Worm (Caenorhabditis elegans) whole organism, L2 larva: ENCODE data around the gene clec-51.

Experiments
- C34F6.9 ChIP-seq: fragments of 150-350 bp; optimal IDR thresholded peaks from 2 replicates; lab custom pipeline; 2014; ENCODE audit warnings: missing biosample characterization, missing genetic modification characterization
- F13H6.1 ChIP-seq: sonication (generic microtip); optimal IDR thresholded peaks from 2 replicates; lab custom pipeline; 2016; ENCODE audit warnings: missing genetic modification characterization, missing compliant biosample characterization
- R02D3.7 ChIP-seq: fragments of 150-350 bp; optimal IDR thresholded peaks from 2 replicates; lab custom pipeline; 2014; ENCODE audit warnings: missing biosample characterization, missing genetic modification characterization
- ZK546.5 ChIP-seq: sonication (generic microtip); optimal IDR thresholded peaks from 2 replicates; lab custom pipeline; 2017; ENCODE audit warnings: missing biosample characterization, missing genetic modification characterization
- aly-2 ChIP-seq: fragments of 150-350 bp; optimal IDR thresholded peaks from 2 replicates; lab custom pipeline; 2014; ENCODE audit warnings: missing biosample characterization, missing genetic modification characterization
- ama-1 ChIP-seq: fragments of 150-350 bp; optimal IDR thresholded peaks from 2 replicates; lab custom pipeline; 2018; ENCODE audit warnings: inconsistent platforms
- blmp-1 ChIP-seq: sonication (generic microtip); optimal IDR thresholded peaks from 2 replicates; lab custom pipeline; 2017; ENCODE audit warnings: missing genetic modification characterization, mild to moderate bottlenecking, missing compliant biosample characterization, antibody characterized with exemption, moderate library complexity; ENCODE audit not compliant: insufficient read depth
- ceh-16 ChIP-seq: fragments of 150-350 bp; optimal IDR thresholded peaks from 2 replicates; lab custom pipeline; 2014; ENCODE audit warnings: missing biosample characterization, missing genetic modification characterization
- ceh-82 ChIP-seq: fragments of 150-350 bp; optimal IDR thresholded peaks from 2 replicates; lab custom pipeline; 2014; ENCODE audit warnings: missing biosample characterization, missing genetic modification characterization
- crh-2 ChIP-seq: sonication (generic microtip); optimal IDR thresholded peaks from 2 replicates; lab custom pipeline; 2017; ENCODE audit warnings: missing biosample characterization, missing genetic modification characterization
- dmd-4 ChIP-seq: sonication (generic microtip); optimal IDR thresholded peaks from 2 replicates; lab custom pipeline; 2017; ENCODE audit warnings: missing biosample characterization, missing genetic modification characterization
- egl-27 ChIP-seq: sonication (generic microtip); optimal IDR thresholded peaks from 3 replicates; lab custom pipeline; 2017; ENCODE audit warnings: missing biosample characterization, missing genetic modification reagents, missing genetic modification characterization
- elt-1 ChIP-seq: fragments of 150-350 bp; optimal IDR thresholded peaks from 2 replicates; lab custom pipeline; 2014; ENCODE audit warnings: missing biosample characterization, missing genetic modification characterization
- elt-3 ChIP-seq: sonication (generic microtip); optimal IDR thresholded peaks from 2 replicates; lab custom pipeline; 2017; ENCODE audit warnings: missing biosample characterization, missing genetic modification characterization
- fos-1 ChIP-seq: fragments of 150-350 bp; optimal IDR thresholded peaks from 2 replicates; lab custom pipeline; 2014; ENCODE audit warnings: missing biosample characterization, missing genetic modification characterization
- gmeb-1 ChIP-seq: fragments of 150-350 bp; optimal IDR thresholded peaks from 2 replicates; lab custom pipeline; 2014; ENCODE audit warnings: missing biosample characterization, missing genetic modification characterization
- lin-13 ChIP-seq: fragments of 150-350 bp; optimal IDR thresholded peaks from 2 replicates; lab custom pipeline; 2014; ENCODE audit warnings: missing biosample characterization, missing genetic modification reagents, missing genetic modification characterization
- lsy-2 ChIP-seq, 2 experiments: fragments of 150-350 bp in 1 of 2; sonication (generic microtip) in 1 of 2; optimal IDR thresholded peaks; 2 replicates each; lab custom pipeline; 2014 to 2017; ENCODE audit warnings: missing biosample characterization in 2 of 2, missing genetic modification characterization in 2 of 2
- mab-5 ChIP-seq: fragments of 150-350 bp; optimal IDR thresholded peaks from 2 replicates; lab custom pipeline; 2014; ENCODE audit warnings: missing biosample characterization, missing genetic modification characterization
- mbf-1 ChIP-seq: sonication (generic microtip); optimal IDR thresholded peaks from 2 replicates; lab custom pipeline; 2017; ENCODE audit warnings: missing biosample characterization, missing genetic modification characterization
- mdl-1 ChIP-seq, 2 experiments: fragments of 150-350 bp in 1 of 2; sonication (generic microtip) in 1 of 2; optimal IDR thresholded peaks; 2 replicates each; lab custom pipeline; 2017; ENCODE audit warnings: missing biosample characterization in 2 of 2, missing genetic modification characterization in 2 of 2
- nhr-10 ChIP-seq: sonication (generic microtip); optimal IDR thresholded peaks from 2 replicates; lab custom pipeline; 2017; ENCODE audit warnings: missing biosample characterization, missing genetic modification characterization
- nhr-12 ChIP-seq: fragments of 150-350 bp; optimal IDR thresholded peaks from 2 replicates; lab custom pipeline; 2014; ENCODE audit warnings: missing biosample characterization, missing genetic modification characterization
- nhr-21 ChIP-seq: fragments of 150-350 bp; optimal IDR thresholded peaks from 2 replicates; lab custom pipeline; 2014; ENCODE audit warnings: missing biosample characterization, missing genetic modification characterization
- nhr-23 ChIP-seq: fragments of 150-350 bp; optimal IDR thresholded peaks from 2 replicates; lab custom pipeline; 2014; ENCODE audit warnings: missing biosample characterization, missing genetic modification reagents, missing genetic modification characterization
- nhr-25 ChIP-seq: fragments of 150-350 bp; sonication (generic microtip); optimal IDR thresholded peaks from 3 replicates; lab custom pipeline; 2014; ENCODE audit warnings: missing biosample characterization, missing genetic modification characterization
- nhr-6 ChIP-seq: fragments of 150-350 bp; optimal IDR thresholded peaks from 2 replicates; lab custom pipeline; 2014; ENCODE audit warnings: missing biosample characterization, missing genetic modification characterization
- nhr-77 ChIP-seq: fragments of 150-350 bp; optimal IDR thresholded peaks from 2 replicates; lab custom pipeline; 2014; ENCODE audit warnings: missing biosample characterization, missing genetic modification characterization
- peb-1 ChIP-seq: fragments of 150-350 bp; optimal IDR thresholded peaks from 2 replicates; lab custom pipeline; 2014; ENCODE audit warnings: missing biosample characterization, missing genetic modification characterization
- sem-4 ChIP-seq: fragments of 150-350 bp; optimal IDR thresholded peaks from 2 replicates; lab custom pipeline; 2014; ENCODE audit warnings: missing biosample characterization, missing genetic modification reagents, missing genetic modification characterization
- sma-3 ChIP-seq: sonication (generic microtip); optimal IDR thresholded peaks from 2 replicates; lab custom pipeline; 2016; ENCODE audit warnings: missing genetic modification reagents, missing genetic modification characterization, missing compliant biosample characterization
- snpc-4 ChIP-seq: fragments of 150-350 bp; optimal IDR thresholded peaks from 2 replicates; lab custom pipeline; 2014; ENCODE audit warnings: missing biosample characterization, missing genetic modification characterization
- unc-39 ChIP-seq: fragments of 150-350 bp; optimal IDR thresholded peaks from 2 replicates; lab custom pipeline; 2014; ENCODE audit warnings: missing biosample characterization, missing genetic modification characterization
- unc-55 ChIP-seq: fragments of 150-350 bp; sonication (generic microtip); optimal IDR thresholded peaks from 3 replicates; lab custom pipeline; 2014; ENCODE audit warnings: missing biosample characterization, missing genetic modification reagents, missing genetic modification characterization
- unc-62 ChIP-seq: fragments of 150-350 bp; optimal IDR thresholded peaks from 2 replicates; lab custom pipeline; 2014; ENCODE audit warnings: missing biosample characterization, missing genetic modification reagents, missing genetic modification characterization
- ztf-1 ChIP-seq: fragments of 200-800 bp; sonication (Bioruptor generic); conservative IDR thresholded peaks from 2 replicates; pipeline ENCODE4 v1.3.6; 2022; ENCODE audit warnings: missing genetic modification characterization, missing compliant biosample characterization
- ztf-11 ChIP-seq: sonication (generic microtip); optimal IDR thresholded peaks from 2 replicates; lab custom pipeline; 2017; ENCODE audit warnings: missing biosample characterization, missing genetic modification characterization
- ztf-4 ChIP-seq: fragments of 150-350 bp; optimal IDR thresholded peaks from 2 replicates; lab custom pipeline; 2014; ENCODE audit warnings: missing biosample characterization, missing genetic modification characterization

clec-51 gene

ce11 chrIV:8182566-8182965 is 19.0 kb upstream of the clec-51 start:
- TF ChIP-seq ZK546.5 (tag; lab: Kevin White, UChicago) (no peak), unc-55 (GFP tag; lab: Kevin White, UChicago) (no peak), crh-2 (tag; lab: Kevin White, UChicago) (no peak), nhr-12 (tag; lab: Kevin White, UChicago) (no peak), F13H6.1 (no peak), ceh-82 (tag; lab: Kevin White, UChicago) (no peak), ama-1 (lab: Kevin White, UChicago) (no peak), egl-27 (no peak), gmeb-1 (tag; lab: Kevin White, UChicago) (no peak)

- TF ChIP-seq nhr-77 (tag; lab: Kevin White, UChicago) (no peak), mdl-1 (tag; optimal IDR thresholded peaks at IDR 0.05; lab: Kevin White, UChicago) (no peak), C34F6.9 (no peak), crh-2 (tag; lab: Kevin White, UChicago) (no peak), ceh-82 (tag; lab: Kevin White, UChicago) (no peak), ztf-1 (GFP tag; lab: Robert Waterston, UW) (no peak), sma-3 (no peak), peb-1 (tag; lab: Kevin White, UChicago) (no peak)
Measured at ce11 chrIV:8181404-8181803, 17.8 kb upstream of the clec-51 start.

ce11 chrIV:8175686-8176532 is 12.3 kb upstream of the clec-51 start, which contains the start of gene pct-1:
Gene pct-1, plus strand, starts transcription at chrIV:8176482.
- TF ChIP-seq ztf-11 (no peak), R02D3.7 (no peak), ztf-1 (GFP tag; lab: Robert Waterston, UW) (no peak), ceh-16 (tag; lab: Kevin White, UChicago) (no peak)

- TF ChIP-seq nhr-25 (peak; percentile 6), blmp-1 (peak; percentile 23), fos-1 (peak; percentile 76), sma-3 (no peak)
Measured at ce11 chrIV:8174792-8175191, 11.2 kb upstream of the clec-51 start.

ce11 chrIV:8173610-8174009 is 10.0 kb upstream of the clec-51 start:
- no peak for TF ChIP-seq crh-2 (tag; lab: Kevin White, UChicago)
- TF ChIP-seq nhr-6, result no peak
- TF ChIP-seq mbf-1 (tag; lab: Kevin White, UChicago), result no peak

DNA sequence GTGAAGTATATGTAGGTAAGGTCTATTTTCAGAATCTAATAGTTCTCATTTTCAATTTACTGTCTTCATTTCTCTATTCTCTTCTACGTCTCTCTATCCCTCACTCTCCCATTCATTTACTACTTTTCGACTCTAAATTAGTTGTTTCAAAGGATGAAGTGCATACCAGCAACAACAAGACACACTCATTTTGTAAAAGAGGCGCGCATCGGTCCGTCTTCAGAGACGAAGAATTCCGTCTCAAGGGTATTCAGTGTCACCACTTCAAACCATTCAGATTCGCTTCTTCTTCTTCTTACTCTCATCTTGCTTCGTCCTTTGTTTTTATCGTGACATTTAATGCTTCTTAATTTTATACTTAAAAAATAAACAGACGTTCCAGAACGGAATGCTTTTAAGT is 7.8 kb upstream of the clec-51 start:
- TF ChIP-seq nhr-6 (no peak), aly-2 (tag; lab: Kevin White, UChicago) (no peak), ztf-11 (no peak), nhr-25 (peak; percentile 43), nhr-10 (no peak)

DNA sequence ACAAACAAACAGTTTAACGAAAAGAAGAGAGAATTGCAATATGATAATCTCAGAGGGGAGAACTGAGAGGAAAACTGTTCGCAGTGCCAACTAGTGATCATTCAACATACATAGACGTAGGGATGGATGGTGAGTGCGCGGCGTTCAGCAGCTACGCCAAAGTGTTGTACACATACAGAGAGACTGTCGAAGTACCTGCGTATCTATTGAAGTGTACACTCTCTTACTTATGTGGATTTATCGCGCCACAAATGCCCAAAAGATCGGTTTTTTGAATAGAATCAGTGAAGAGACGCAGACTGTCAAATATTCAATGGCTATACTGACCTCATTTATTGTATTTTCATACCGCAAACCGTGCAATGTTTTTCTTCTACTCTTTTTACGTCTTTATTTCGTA is 6.7 kb upstream of the clec-51 start:
- TF ChIP-seq ztf-4 (tag; lab: Kevin White, UChicago) (no peak), nhr-23 (no peak), mbf-1 (tag; lab: Kevin White, UChicago) (no peak), unc-55 (GFP tag; lab: Kevin White, UChicago) (no peak), ceh-16 (tag; lab: Kevin White, UChicago) (no peak), lsy-2 (tag; optimal IDR thresholded peaks at IDR 0.05; lab: Kevin White, UChicago) (no peak), elt-1 (no peak), blmp-1 (peak; percentile 20), fos-1 (peak; percentile 31), ceh-82 (tag; lab: Kevin White, UChicago) (no peak), egl-27 (peak; percentile 33), crh-2 (tag; lab: Kevin White, UChicago) (no peak), dmd-4 (tag; lab: Kevin White, UChicago) (no peak), nhr-21 (tag; lab: Kevin White, UChicago) (peak; percentile 19), nhr-77 (tag; lab: Kevin White, UChicago) (no peak), gmeb-1 (tag; lab: Kevin White, UChicago) (no peak), mdl-1 (tag; optimal IDR thresholded peaks at IDR 0.05; lab: Kevin White, UChicago) (no peak), unc-39 (tag; lab: Kevin White, UChicago) (no peak), unc-62 (GFP tag; lab: Kevin White, UChicago) (no peak), sma-3 (peak; percentile 17), elt-3 (tag; lab: Kevin White, UChicago) (no peak), mab-5 (tag; lab: Kevin White, UChicago) (no peak), peb-1 (tag; lab: Kevin White, UChicago) (no peak), lin-13 (GFP tag; lab: Kevin White, UChicago) (no peak), sem-4 (peak; percentile 11), F13H6.1 (peak; percentile 51), snpc-4 (tag; lab: Kevin White, UChicago) (no peak), aly-2 (tag; lab: Kevin White, UChicago) (no peak)
